Worm (Caenorhabditis elegans): Measurements from ENCODE around the gene pxn-1.

Gene pxn-1

DNA sequence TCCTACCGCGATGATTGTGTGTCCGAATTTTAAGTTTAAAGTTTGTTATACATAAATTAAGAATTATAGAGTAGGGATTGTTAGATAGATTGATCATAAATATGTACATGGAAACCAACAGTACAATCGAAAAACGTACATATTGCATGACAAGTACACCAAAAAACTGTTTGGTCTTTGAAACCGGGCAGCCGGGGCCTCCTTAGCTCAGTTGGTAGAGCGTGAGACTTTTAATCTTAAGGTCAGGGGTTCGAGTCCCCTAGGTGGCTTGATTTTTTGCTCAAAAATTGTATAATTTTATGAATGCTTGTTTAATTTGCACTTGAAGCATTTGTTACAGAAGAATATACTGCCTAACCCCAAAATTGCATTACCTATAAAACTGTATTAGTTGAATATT is 417 bp downstream of the pxn-1 start (continued):
- no peak for TF ChIP-seq ets-4 (GFP tag; optimal IDR thresholded peaks at IDR 0.05)
- no peak for TF ChIP-seq bed-2 (GFP tag; IDR thresholded peaks at IDR 0.05)
- TF ChIP-seq mel-28 (tag; optimal IDR thresholded peaks at IDR 0.05; ENCODE audit: borderline replicate concordance): no peak
- TF ChIP-seq ztf-28 (GFP tag; IDR thresholded peaks at IDR 0.05): no peak
- no peak for TF ChIP-seq cebp-2 (GFP tag; IDR thresholded peaks at IDR 0.05)

DNA sequence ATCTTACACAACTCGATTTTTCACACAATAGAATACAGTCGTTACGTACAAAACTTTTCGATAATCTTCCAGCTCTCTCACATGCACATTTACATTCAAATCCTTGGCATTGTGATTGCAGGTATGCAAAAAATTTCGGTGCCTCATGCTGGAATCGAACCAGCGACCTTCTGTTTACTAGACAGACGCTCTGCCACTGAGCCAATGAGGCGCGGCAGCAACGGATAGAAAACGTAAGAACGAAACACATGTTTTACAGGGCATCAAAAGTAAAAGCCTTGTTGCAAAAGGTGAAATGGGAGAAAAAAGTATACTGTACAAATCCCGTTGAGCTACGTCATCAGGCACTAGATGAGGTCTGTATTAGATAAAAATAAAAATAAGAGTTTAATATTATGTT is 1.3 kb downstream of the pxn-1 start:
- TF ChIP-seq cebp-1 (GFP tag; IDR thresholded peaks at IDR 0.05) (no peak), cebp-1 (tag; optimal IDR thresholded peaks at IDR 0.05) (peak; percentile 47), sdz-38 (tag; optimal IDR thresholded peaks at IDR 0.05) (no peak), egl-18 (GFP tag; IDR thresholded peaks at IDR 0.05) (no peak), T26A5.8 (tag; optimal IDR thresholded peaks at IDR 0.05) (peak; percentile 70), F33H1.4 (GFP tag; IDR thresholded peaks at IDR 0.05) (no peak; the same call in 1 of the 2 replicates), atf-7 (tag; optimal IDR thresholded peaks at IDR 0.05) (no peak), mxl-1 (tag; optimal IDR thresholded peaks at IDR 0.05) (peak; percentile 49), efl-1 (GFP tag; optimal IDR thresholded peaks at IDR 0.05) (no peak), F10E7.11 (tag; optimal IDR thresholded peaks at IDR 0.05) (no peak), dox-1 (GFP tag; IDR thresholded peaks at IDR 0.05) (peak; percentile 82), akir-1 (GFP tag; optimal IDR thresholded peaks at IDR 0.05) (no peak), C06A6.2 (GFP tag; conservative IDR thresholded peaks at IDR 0.05) (no peak), cebp-2 (GFP tag; IDR thresholded peaks at IDR 0.05) (0 out of 2 replicates have a peak, but pooled peaks have one; percentile 44), ztf-6 (GFP tag; IDR thresholded peaks at IDR 0.05) (no peak), egl-44 (GFP tag; IDR thresholded peaks at IDR 0.05) (0 out of 2 replicates have a peak, but pooled peaks have one; percentile 26), tlf-1 (GFP tag; optimal IDR thresholded peaks at IDR 0.05) (no peak), madf-10 (tag; optimal IDR thresholded peaks at IDR 0.05) (peak; percentile 33), F23B12.7 (tag; optimal IDR thresholded peaks at IDR 0.05; ENCODE audit: insufficient read depth) (peak; percentile 58), C17E4.6 (GFP tag; IDR thresholded peaks at IDR 0.05) (no peak), ceh-100 (GFP tag; IDR thresholded peaks at IDR 0.05) (no peak), mcd-1 (GFP tag; IDR thresholded peaks at IDR 0.05) (no peak), lin-35 (GFP tag; optimal IDR thresholded peaks at IDR 0.05) (no peak), lin-26 (GFP tag; IDR thresholded peaks at IDR 0.05) (peak; percentile 86), ztf-25 (GFP tag; IDR thresholded peaks at IDR 0.05) (peak; percentile 72; the same call in 1 of the 2 replicates), nfya-1 (tag; optimal IDR thresholded peaks at IDR 0.05; ENCODE audit: borderline replicate concordance, insufficient read depth) (no peak), hsf-1 (GFP tag; IDR thresholded peaks at IDR 0.05) (peak; percentile 60; the same call in 1 of the 2 replicates), F52B5.7 (tag; optimal IDR thresholded peaks at IDR 0.05) (no peak), F57A8.1 (GFP tag; optimal IDR thresholded peaks at IDR 0.05) (no peak), ama-1 (optimal IDR thresholded peaks at IDR 0.05) (no peak), ama-1 (GFP tag; optimal IDR thresholded peaks at IDR 0.05) (peak in 1 of 2 experiments; percentile 72), hmg-20 (GFP tag; IDR thresholded peaks at IDR 0.05) (no peak), ceh-79 (tag; optimal IDR thresholded peaks at IDR 0.05) (no peak), attf-6 (GFP tag; IDR thresholded peaks at IDR 0.05) (0 out of 2 replicates have a peak, but pooled peaks have one; percentile 47), ztf-3 (GFP tag; optimal IDR thresholded peaks at IDR 0.05) (no peak), K12H6.12 (tag; optimal IDR thresholded peaks at IDR 0.05) (no peak), rpc-1 (optimal IDR thresholded peaks at IDR 0.05) (peak; percentile 72), rpc-1 (tag; optimal IDR thresholded peaks at IDR 0.05) (peak; percentile 88), dpl-1 (GFP tag; optimal IDR thresholded peaks at IDR 0.05) (no peak), ztf-18 (tag; optimal IDR thresholded peaks at IDR 0.05) (peak; percentile 47), nfya-2 (GFP tag; IDR thresholded peaks at IDR 0.05) (no peak), ccch-3 (GFP tag; optimal IDR thresholded peaks at IDR 0.05) (no peak), nhr-27 (tag; optimal IDR thresholded peaks at IDR 0.05) (peak; percentile 13), hrde-1 (tag; optimal IDR thresholded peaks at IDR 0.05; ENCODE audit: borderline replicate concordance) (peak; percentile 6), F55B11.4 (tag; optimal IDR thresholded peaks at IDR 0.05; ENCODE audit: borderline replicate concordance, insufficient read depth) (no peak)
